Worm (Caenorhabditis elegans) whole organism, L2 larva: ENCODE measurements around the gene H32C10.1.
A peak's percentile ranks its signal among the peaks of the same experiment; 100 is the strongest.

Experiments
- C34F6.9 ChIP-seq: fragments of 150-350 bp; optimal IDR thresholded peaks from 2 replicates; lab custom pipeline; 2014; ENCODE audit warnings: missing biosample characterization, missing genetic modification characterization
- F13H6.1 ChIP-seq: sonication (generic microtip); optimal IDR thresholded peaks from 2 replicates; lab custom pipeline; 2016; ENCODE audit warnings: missing genetic modification characterization, missing compliant biosample characterization
- R02D3.7 ChIP-seq: fragments of 150-350 bp; optimal IDR thresholded peaks from 2 replicates; lab custom pipeline; 2014; ENCODE audit warnings: missing biosample characterization, missing genetic modification characterization
- Y55F3AM.14 ChIP-seq: fragments of 200-800 bp; sonication (Bioruptor generic); optimal IDR thresholded peaks from 2 replicates; lab custom pipeline; 2018; ENCODE audit warnings: mild to moderate bottlenecking, missing genetic modification characterization, missing compliant biosample characterization
- ZK546.5 ChIP-seq: sonication (generic microtip); optimal IDR thresholded peaks from 2 replicates; lab custom pipeline; 2017; ENCODE audit warnings: missing biosample characterization, missing genetic modification characterization
- alr-1 ChIP-seq: fragments of 150-350 bp; optimal IDR thresholded peaks from 2 replicates; lab custom pipeline; 2014; ENCODE audit warnings: missing biosample characterization, missing genetic modification characterization
- aly-2 ChIP-seq: fragments of 150-350 bp; optimal IDR thresholded peaks from 2 replicates; lab custom pipeline; 2014; ENCODE audit warnings: missing biosample characterization, missing genetic modification characterization
- blmp-1 ChIP-seq: sonication (generic microtip); optimal IDR thresholded peaks from 2 replicates; lab custom pipeline; 2017; ENCODE audit warnings: missing genetic modification characterization, mild to moderate bottlenecking, missing compliant biosample characterization, antibody characterized with exemption, moderate library complexity; ENCODE audit not compliant: insufficient read depth
- ceh-82 ChIP-seq: fragments of 150-350 bp; optimal IDR thresholded peaks from 2 replicates; lab custom pipeline; 2014; ENCODE audit warnings: missing biosample characterization, missing genetic modification characterization
- crh-2 ChIP-seq: sonication (generic microtip); optimal IDR thresholded peaks from 2 replicates; lab custom pipeline; 2017; ENCODE audit warnings: missing biosample characterization, missing genetic modification characterization
- dmd-4 ChIP-seq: sonication (generic microtip); optimal IDR thresholded peaks from 2 replicates; lab custom pipeline; 2017; ENCODE audit warnings: missing biosample characterization, missing genetic modification characterization
- elt-1 ChIP-seq: fragments of 150-350 bp; optimal IDR thresholded peaks from 2 replicates; lab custom pipeline; 2014; ENCODE audit warnings: missing biosample characterization, missing genetic modification characterization
- elt-3 ChIP-seq: sonication (generic microtip); optimal IDR thresholded peaks from 2 replicates; lab custom pipeline; 2017; ENCODE audit warnings: missing biosample characterization, missing genetic modification characterization
- fos-1 ChIP-seq: fragments of 150-350 bp; optimal IDR thresholded peaks from 2 replicates; lab custom pipeline; 2014; ENCODE audit warnings: missing biosample characterization, missing genetic modification characterization
- gmeb-1 ChIP-seq: fragments of 150-350 bp; optimal IDR thresholded peaks from 2 replicates; lab custom pipeline; 2014; ENCODE audit warnings: missing biosample characterization, missing genetic modification characterization
- lin-13 ChIP-seq: fragments of 150-350 bp; optimal IDR thresholded peaks from 2 replicates; lab custom pipeline; 2014; ENCODE audit warnings: missing biosample characterization, missing genetic modification reagents, missing genetic modification characterization
- lin-39 ChIP-seq: fragments of 150-350 bp; optimal IDR thresholded peaks from 2 replicates; lab custom pipeline; 2014; ENCODE audit warnings: missing biosample characterization, missing genetic modification reagents, missing genetic modification characterization
- lsy-2 ChIP-seq, 2 experiments: fragments of 150-350 bp in 1 of 2; sonication (generic microtip) in 1 of 2; optimal IDR thresholded peaks; 2 replicates each; lab custom pipeline; 2014 to 2017; ENCODE audit warnings: missing biosample characterization in 2 of 2, missing genetic modification characterization in 2 of 2
- mab-5 ChIP-seq: fragments of 150-350 bp; optimal IDR thresholded peaks from 2 replicates; lab custom pipeline; 2014; ENCODE audit warnings: missing biosample characterization, missing genetic modification characterization
- mbf-1 ChIP-seq: sonication (generic microtip); optimal IDR thresholded peaks from 2 replicates; lab custom pipeline; 2017; ENCODE audit warnings: missing biosample characterization, missing genetic modification characterization
- mdl-1 ChIP-seq, 2 experiments: fragments of 150-350 bp in 1 of 2; sonication (generic microtip) in 1 of 2; optimal IDR thresholded peaks; 2 replicates each; lab custom pipeline; 2017; ENCODE audit warnings: missing biosample characterization in 2 of 2, missing genetic modification characterization in 2 of 2
- nhr-10 ChIP-seq: sonication (generic microtip); optimal IDR thresholded peaks from 2 replicates; lab custom pipeline; 2017; ENCODE audit warnings: missing biosample characterization, missing genetic modification characterization
- nhr-11 ChIP-seq: fragments of 150-350 bp; optimal IDR thresholded peaks from 2 replicates; lab custom pipeline; 2014; ENCODE audit warnings: missing biosample characterization, missing genetic modification characterization
- nhr-12 ChIP-seq: fragments of 150-350 bp; optimal IDR thresholded peaks from 2 replicates; lab custom pipeline; 2014; ENCODE audit warnings: missing biosample characterization, missing genetic modification characterization
- nhr-129 ChIP-seq: fragments of 150-350 bp; optimal IDR thresholded peaks from 2 replicates; lab custom pipeline; 2014; ENCODE audit warnings: missing biosample characterization, missing genetic modification characterization
- nhr-21 ChIP-seq: fragments of 150-350 bp; optimal IDR thresholded peaks from 2 replicates; lab custom pipeline; 2014; ENCODE audit warnings: missing biosample characterization, missing genetic modification characterization
- nhr-23 ChIP-seq: fragments of 150-350 bp; optimal IDR thresholded peaks from 2 replicates; lab custom pipeline; 2014; ENCODE audit warnings: missing biosample characterization, missing genetic modification reagents, missing genetic modification characterization
- nhr-237 ChIP-seq: fragments of 150-350 bp; optimal IDR thresholded peaks from 2 replicates; lab custom pipeline; 2014; ENCODE audit warnings: missing biosample characterization, missing genetic modification characterization
- nhr-25 ChIP-seq: fragments of 150-350 bp; sonication (generic microtip); optimal IDR thresholded peaks from 3 replicates; lab custom pipeline; 2014; ENCODE audit warnings: missing biosample characterization, missing genetic modification characterization
- nhr-6 ChIP-seq: fragments of 150-350 bp; optimal IDR thresholded peaks from 2 replicates; lab custom pipeline; 2014; ENCODE audit warnings: missing biosample characterization, missing genetic modification characterization
- nhr-77 ChIP-seq: fragments of 150-350 bp; optimal IDR thresholded peaks from 2 replicates; lab custom pipeline; 2014; ENCODE audit warnings: missing biosample characterization, missing genetic modification characterization
- peb-1 ChIP-seq: fragments of 150-350 bp; optimal IDR thresholded peaks from 2 replicates; lab custom pipeline; 2014; ENCODE audit warnings: missing biosample characterization, missing genetic modification characterization
- sem-4 ChIP-seq: fragments of 150-350 bp; optimal IDR thresholded peaks from 2 replicates; lab custom pipeline; 2014; ENCODE audit warnings: missing biosample characterization, missing genetic modification reagents, missing genetic modification characterization
- skn-1 ChIP-seq: sonication (generic microtip); optimal IDR thresholded peaks from 2 replicates; lab custom pipeline; 2017; ENCODE audit warnings: missing biosample characterization, missing genetic modification characterization
- sma-3 ChIP-seq: sonication (generic microtip); optimal IDR thresholded peaks from 2 replicates; lab custom pipeline; 2016; ENCODE audit warnings: missing genetic modification reagents, missing genetic modification characterization, missing compliant biosample characterization
- sma-9 ChIP-seq, 2 experiments: fragments of 150-350 bp in 1 of 2; sonication (generic microtip) in 1 of 2; optimal IDR thresholded peaks; 2 replicates each; lab custom pipeline; 2014 to 2016; ENCODE audit warnings: missing genetic modification characterization in 2 of 2, mild to moderate bottlenecking in 1 of 2, missing biosample characterization in 1 of 2, missing compliant biosample characterization in 1 of 2, missing genetic modification reagents in 1 of 2, moderate library complexity in 1 of 2
- snpc-4 ChIP-seq: fragments of 150-350 bp; optimal IDR thresholded peaks from 2 replicates; lab custom pipeline; 2014; ENCODE audit warnings: missing biosample characterization, missing genetic modification characterization
- unc-55 ChIP-seq: fragments of 150-350 bp; sonication (generic microtip); optimal IDR thresholded peaks from 3 replicates; lab custom pipeline; 2014; ENCODE audit warnings: missing biosample characterization, missing genetic modification reagents, missing genetic modification characterization
- unc-62 ChIP-seq: fragments of 150-350 bp; optimal IDR thresholded peaks from 2 replicates; lab custom pipeline; 2014; ENCODE audit warnings: missing biosample characterization, missing genetic modification reagents, missing genetic modification characterization
- zag-1 ChIP-seq: fragments of 150-350 bp; optimal IDR thresholded peaks from 2 replicates; lab custom pipeline; 2014; ENCODE audit warnings: missing biosample characterization, missing genetic modification characterization
- ztf-1 ChIP-seq: fragments of 200-800 bp; sonication (Bioruptor generic); conservative IDR thresholded peaks from 2 replicates; pipeline ENCODE4 v1.3.6; 2022; ENCODE audit warnings: missing genetic modification characterization, missing compliant biosample characterization
- ztf-11 ChIP-seq: sonication (generic microtip); optimal IDR thresholded peaks from 2 replicates; lab custom pipeline; 2017; ENCODE audit warnings: missing biosample characterization, missing genetic modification characterization
- ztf-4 ChIP-seq: fragments of 150-350 bp; optimal IDR thresholded peaks from 2 replicates; lab custom pipeline; 2014; ENCODE audit warnings: missing biosample characterization, missing genetic modification characterization

Gene H32C10.1

ce11 chrIV:5945455-5945854, 11.3 kb downstream of the H32C10.1 start:
- no peak for TF ChIP-seq nhr-237 (tag; lab: Kevin White, UChicago)
- no peak for TF ChIP-seq nhr-6
- no peak for TF ChIP-seq aly-2 (tag; lab: Kevin White, UChicago)
- TF ChIP-seq nhr-10: no peak
- no peak for TF ChIP-seq nhr-11 (tag; lab: Kevin White, UChicago)
- TF ChIP-seq sma-3 (GFP tag; lab: Kevin White, UChicago): no peak
- no peak for TF ChIP-seq nhr-23 (tag; lab: Kevin White, UChicago)
- TF ChIP-seq crh-2 (tag; lab: Kevin White, UChicago): no peak
- TF ChIP-seq ZK546.5 (tag; lab: Kevin White, UChicago): no peak
- no peak for TF ChIP-seq Y55F3AM.14 (GFP tag; lab: Kevin White, UChicago)

ce11 chrIV:5946602-5947444, 12.7 kb downstream of the H32C10.1 start, which contains the start of gene inx-7:
inx-7 (minus strand) TSS chrIV:5946638.
- TF ChIP-seq unc-62 (GFP tag; lab: Kevin White, UChicago) (no peak), nhr-23 (tag; lab: Kevin White, UChicago) (no peak), unc-55 (GFP tag; lab: Kevin White, UChicago) (no peak), nhr-11 (tag; lab: Kevin White, UChicago) (no peak), nhr-129 (tag; lab: Kevin White, UChicago) (peak; percentile 34), ZK546.5 (tag; lab: Kevin White, UChicago) (no peak), elt-1 (tag; lab: Kevin White, UChicago) (no peak), blmp-1 (tag; lab: Kevin White, UChicago) (no peak), elt-3 (no peak), nhr-77 (tag; lab: Kevin White, UChicago) (no peak), nhr-237 (tag; lab: Kevin White, UChicago) (no peak), sma-3 (GFP tag; lab: Kevin White, UChicago) (no peak), mab-5 (tag; lab: Kevin White, UChicago) (no peak), C34F6.9 (tag; lab: Kevin White, UChicago) (peak; percentile 26), lsy-2 (tag; optimal IDR thresholded peaks at IDR 0.05; lab: Kevin White, UChicago) (peak in 1 of 2 experiments; percentile 6), fos-1 (tag; lab: Kevin White, UChicago) (no peak), nhr-10 (no peak), sem-4 (tag; lab: Kevin White, UChicago) (no peak), F13H6.1 (no peak), ztf-4 (no peak)

DNA sequence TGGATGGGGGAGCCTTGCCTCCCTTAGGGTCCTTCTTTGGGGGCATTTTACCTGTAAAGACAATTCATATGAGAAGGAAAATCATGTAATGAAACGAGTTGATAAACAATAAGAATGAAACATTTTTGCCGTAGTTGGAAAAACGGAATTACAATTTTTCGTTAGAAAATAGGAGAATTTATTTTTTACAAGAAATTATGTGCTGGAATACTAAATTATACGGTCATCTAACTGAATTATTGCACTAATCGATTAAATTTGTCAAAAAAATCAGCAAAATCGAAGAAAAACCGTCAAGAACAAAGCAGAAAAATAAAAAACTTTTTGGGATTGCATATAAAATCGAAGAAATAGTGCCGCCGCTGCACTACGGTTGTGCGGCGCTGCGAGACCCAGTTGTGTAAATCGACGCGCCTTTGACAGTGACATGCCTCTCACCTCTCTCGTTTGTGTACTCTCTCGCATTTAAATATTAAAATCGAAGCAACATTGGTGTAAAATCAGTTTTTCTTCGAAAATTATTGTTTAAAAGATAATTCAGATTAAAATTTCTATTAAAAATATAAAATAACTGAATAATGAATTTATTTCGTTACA, 13.5 kb downstream of the H32C10.1 start, which contains the start of gene rps-25:
Gene rps-25, minus strand, starts transcription at position 51 of the 597 bp plus-strand sequence.
- TF ChIP-seq mdl-1 (tag; optimal IDR thresholded peaks at IDR 0.05; lab: Kevin White, UChicago) (no peak), nhr-23 (tag; lab: Kevin White, UChicago) (no peak), ztf-11 (no peak), ztf-1 (GFP tag; lab: Robert Waterston, UW) (no peak), ztf-4 (no peak), elt-3 (no peak), aly-2 (tag; lab: Kevin White, UChicago) (no peak), snpc-4 (tag; lab: Kevin White, UChicago) (peak; percentile 12), blmp-1 (tag; lab: Kevin White, UChicago) (no peak), mbf-1 (no peak), F13H6.1 (peak; percentile 20), nhr-25 (tag; lab: Kevin White, UChicago) (peak; percentile 18), lin-13 (GFP tag; lab: Kevin White, UChicago) (peak; percentile 62), crh-2 (tag; lab: Kevin White, UChicago) (peak; percentile 23), skn-1 (tag; lab: Kevin White, UChicago) (no peak), unc-62 (GFP tag; lab: Kevin White, UChicago) (no peak), nhr-21 (peak; percentile 21), gmeb-1 (tag; lab: Kevin White, UChicago) (peak; percentile 39), dmd-4 (no peak), sma-3 (GFP tag; lab: Kevin White, UChicago) (peak; percentile 16), nhr-12 (tag; lab: Kevin White, UChicago) (no peak), peb-1 (tag; lab: Kevin White, UChicago) (no peak), ceh-82 (tag; lab: Kevin White, UChicago) (no peak), R02D3.7 (no peak), nhr-11 (tag; lab: Kevin White, UChicago) (no peak), unc-55 (GFP tag; lab: Kevin White, UChicago) (peak; percentile 86), fos-1 (tag; lab: Kevin White, UChicago) (peak; percentile 7), mab-5 (tag; lab: Kevin White, UChicago) (no peak), alr-1 (no peak), nhr-10 (no peak), ZK546.5 (tag; lab: Kevin White, UChicago) (no peak), lin-39 (no peak), C34F6.9 (tag; lab: Kevin White, UChicago) (peak; percentile 63), zag-1 (tag; lab: Kevin White, UChicago) (no peak), sem-4 (tag; lab: Kevin White, UChicago) (no peak), nhr-129 (tag; lab: Kevin White, UChicago) (peak; percentile 46), lsy-2 (tag; optimal IDR thresholded peaks at IDR 0.05; lab: Kevin White, UChicago) (peak; percentile 13 to 93), sma-9 (GFP tag; optimal IDR thresholded peaks at IDR 0.05; lab: Kevin White, UChicago) (peak; percentile 39), sma-9 (tag; optimal IDR thresholded peaks at IDR 0.05; lab: Kevin White, UChicago) (no peak)
